Fruit fly (Drosophila melanogaster): ENCODE measurements around the gene CG13895.

CG13895 gene

dm6 chr3L:751516-752125 lies 43.6 kb upstream of the CG13895 start (continued):
- TF ChIP-seq ken (GFP tag; IDR thresholded peaks at IDR 0.05): peak; percentile 35; the same call in 1 of the 3 replicates
- no peak for TF ChIP-seq usp (GFP tag; optimal IDR thresholded peaks at IDR 0.05)
- TF ChIP-seq CG17186 (GFP tag; optimal IDR thresholded peaks at IDR 0.05): no peak
- TF ChIP-seq yki (optimal IDR thresholded peaks at IDR 0.05): no peak
- no peak for TF ChIP-seq ac (GFP tag; optimal IDR thresholded peaks at IDR 0.05)
- TF ChIP-seq CG10321 (GFP tag; IDR thresholded peaks at IDR 0.05): no peak
- peak; percentile 0 for TF ChIP-seq Fer1 (GFP tag; optimal IDR thresholded peaks at IDR 0.05)
- no peak for TF ChIP-seq CG11560 (tag; IDR thresholded peaks at IDR 0.05)
- peak; percentile 18 for TF ChIP-seq caup (GFP tag; optimal IDR thresholded peaks at IDR 0.05; ENCODE audit: severe bottlenecking)
- TF ChIP-seq trem (tag; optimal IDR thresholded peaks at IDR 0.05): no peak
- TF ChIP-seq Lhr (GFP tag; optimal IDR thresholded peaks at IDR 0.05): no peak
- peak; percentile 26 for TF ChIP-seq fd96Cb (tag; optimal IDR thresholded peaks at IDR 0.05)
- no peak for TF ChIP-seq CG1792 (GFP tag; optimal IDR thresholded peaks at IDR 0.05)
- no peak for TF ChIP-seq CG2116 (GFP tag; optimal IDR thresholded peaks at IDR 0.05)
- TF ChIP-seq Mad (GFP tag; optimal IDR thresholded peaks at IDR 0.05): no peak
- peak in 1 of 2 experiments; percentile 32 for TF ChIP-seq dpn (GFP tag; optimal IDR thresholded peaks at IDR 0.05)
- no peak for TF ChIP-seq CG2712 (tag; optimal IDR thresholded peaks at IDR 0.05)
- TF ChIP-seq CG6254 (GFP tag; optimal IDR thresholded peaks at IDR 0.05): no peak
- no peak for TF ChIP-seq BEAF-32 (GFP tag; optimal IDR thresholded peaks at IDR 0.05)
- TF ChIP-seq CG8924 (tag; optimal IDR thresholded peaks at IDR 0.05): no peak
- TF ChIP-seq lov (optimal IDR thresholded peaks at IDR 0.05): no peak
- TF ChIP-seq lov (GFP tag; IDR thresholded peaks at IDR 0.05): 0 out of 3 replicates have a peak, but pooled peaks have one; percentile 10
- peak; percentile 34 for TF ChIP-seq Meics (GFP tag; optimal IDR thresholded peaks at IDR 0.05)
- peak; percentile 56 for TF ChIP-seq CG1603 (tag; optimal IDR thresholded peaks at IDR 0.05)
- TF ChIP-seq CG4854 (GFP tag; optimal IDR thresholded peaks at IDR 0.05): no peak
- TF ChIP-seq HHEX (GFP tag; optimal IDR thresholded peaks at IDR 0.05): peak; percentile 43
- no peak for TF ChIP-seq sim (GFP tag; IDR thresholded peaks at IDR 0.05)
- no peak for TF ChIP-seq kah (GFP tag; optimal IDR thresholded peaks at IDR 0.05)
- TF ChIP-seq CG7987 (GFP tag; optimal IDR thresholded peaks at IDR 0.05): no peak
- TF ChIP-seq Dref (GFP tag; IDR thresholded peaks at IDR 0.05): no peak
- TF ChIP-seq btn (GFP tag; optimal IDR thresholded peaks at IDR 0.05): no peak
- no peak for TF ChIP-seq ems (GFP tag; optimal IDR thresholded peaks at IDR 0.05)
- no peak for TF ChIP-seq HmgZ (tag; optimal IDR thresholded peaks at IDR 0.05)
- TF ChIP-seq CG5953 (GFP tag; IDR thresholded peaks at IDR 0.05): 0 out of 2 replicates have a peak, but pooled peaks have one; percentile 24
- peak; percentile 16 for TF ChIP-seq CG7839 (tag; optimal IDR thresholded peaks at IDR 0.05)
- TF ChIP-seq stc (GFP tag; IDR thresholded peaks at IDR 0.05): peak; percentile 34; the same call in 1 of the 2 replicates
- TF ChIP-seq Six4 (GFP tag; optimal IDR thresholded peaks at IDR 0.05): no peak
- peak; percentile 66; the same call in 3 of the 4 replicates for TF ChIP-seq Gug (GFP tag; IDR thresholded peaks at IDR 0.05)
- peak; percentile 41; the same call in 1 of the 2 replicates for TF ChIP-seq al (GFP tag; IDR thresholded peaks at IDR 0.05)
- TF ChIP-seq ato (GFP tag; IDR thresholded peaks at IDR 0.05; ENCODE audit: partially characterized antibody): no peak
- TF ChIP-seq danr (GFP tag; IDR thresholded peaks at IDR 0.05): no peak
- TF ChIP-seq Mrtf (GFP tag; IDR thresholded peaks at IDR 0.05): 0 out of 3 replicates have a peak, but pooled peaks have one; percentile 62
- TF ChIP-seq corto (GFP tag; optimal IDR thresholded peaks at IDR 0.05): no peak
- TF ChIP-seq CG1647 (GFP tag; optimal IDR thresholded peaks at IDR 0.05): no peak
- TF ChIP-seq NK7.1 (GFP tag; optimal IDR thresholded peaks at IDR 0.05): no peak
- no peak for TF ChIP-seq CG6654 (GFP tag; optimal IDR thresholded peaks at IDR 0.05)
- TF ChIP-seq CG15269 (tag; optimal IDR thresholded peaks at IDR 0.05): peak; percentile 49
- no peak for TF ChIP-seq CG1832 (GFP tag; optimal IDR thresholded peaks at IDR 0.05)
- TF ChIP-seq TFAM (GFP tag; optimal IDR thresholded peaks at IDR 0.05): no peak
- no peak for TF ChIP-seq NC2β (GFP tag; optimal IDR thresholded peaks at IDR 0.05)
- TF ChIP-seq ara (GFP tag; IDR thresholded peaks at IDR 0.05): no peak

Measured in whole organism, embryonic.